Worm (Caenorhabditis elegans) whole organism, L4/young adult: Measurements from ENCODE around the gene msh-5.

Source experiments
- W03F9.2 ChIP-seq: fragments of 150-350 bp; optimal IDR thresholded peaks from 2 replicates; lab custom pipeline; 2014; ENCODE audit warnings: missing biosample characterization, missing genetic modification characterization
- dao-5 ChIP-seq: sonication (generic microtip); optimal IDR thresholded peaks from 2 replicates; lab custom pipeline; 2016; ENCODE audit warnings: missing genotype, missing genetic modification characterization, moderate library complexity, missing compliant biosample characterization
- him-1 ChIP-seq: sonication (generic microtip); optimal IDR thresholded peaks from 2 replicates; lab custom pipeline; 2016; ENCODE audit warnings: missing genotype, missing genetic modification reagents, missing genetic modification characterization, missing compliant biosample characterization

- TF ChIP-seq him-1 (tag; lab: Kevin White, UChicago) (no peak), W03F9.2 (tag; lab: Kevin White, UChicago) (no peak), dao-5 (tag; lab: Kevin White, UChicago) (no peak)
Observed at ce11 chrIV:13180723-13181122, 25.7 kb downstream of the msh-5 start, which contains the start of gene F58D2.3.
